Worm (Caenorhabditis elegans) whole organism, L1 larva: ENCODE data around the gene tank-1.
A peak's percentile ranks its signal among the peaks of the same experiment; 100 is the strongest.

Experiments used
- ama-1 ChIP-seq: fragments of 150-350 bp; optimal IDR thresholded peaks from 2 replicates; lab custom pipeline; 2014
- blmp-1 ChIP-seq: fragments of 150-350 bp; optimal IDR thresholded peaks from 2 replicates; lab custom pipeline; 2014; ENCODE audit warnings: missing biosample characterization, missing genetic modification characterization
- efl-1 ChIP-seq, 4 experiments: fragments of 150-350 bp; optimal IDR thresholded peaks in 3 of 4; peaks in 1 of 4; 1 replicate in 1 of 4; 2 replicates in 3 of 4; lab custom pipeline; 2014; ENCODE audit warnings: missing biosample characterization in 2 of 4, missing genetic modification characterization in 2 of 4, missing genetic modification reagents in 2 of 4
- fkh-10 ChIP-seq: sonication (generic microtip); optimal IDR thresholded peaks from 2 replicates; lab custom pipeline; 2017; ENCODE audit warnings: missing biosample characterization, missing genetic modification reagents, missing genetic modification characterization
- hpl-2 ChIP-seq: fragments of 150-350 bp; optimal IDR thresholded peaks from 2 replicates; lab custom pipeline; 2014; ENCODE audit warnings: missing biosample characterization, missing genetic modification reagents, missing genetic modification characterization
- isw-1 ChIP-seq: fragments of 200-800 bp; sonication (Bioruptor generic); IDR thresholded peaks from 2 replicates; pipeline ENCODE4 v1.3.6; 2022; ENCODE audit warnings: missing genetic modification characterization, missing compliant biosample characterization
- lin-14 ChIP-seq: fragments of 200-800 bp; sonication (Bioruptor generic); optimal IDR thresholded peaks from 2 replicates; lab custom pipeline; 2018; ENCODE audit warnings: mild to moderate bottlenecking, missing genetic modification characterization, moderate library complexity, missing compliant biosample characterization
- mdl-1 ChIP-seq, 2 experiments: fragments of 150-350 bp; optimal IDR thresholded peaks; 2 replicates each; lab custom pipeline; 2014 to 2017; ENCODE audit warnings: missing biosample characterization in 2 of 2, missing genetic modification characterization in 2 of 2, inconsistent platforms in 1 of 2
- nhr-76 ChIP-seq: sonication (generic microtip); optimal IDR thresholded peaks from 2 replicates; lab custom pipeline; 2017; ENCODE audit warnings: missing biosample characterization, missing genetic modification characterization
- pag-3 ChIP-seq: sonication (generic microtip); optimal IDR thresholded peaks from 2 replicates; lab custom pipeline; 2017; ENCODE audit warnings: missing genetic modification characterization, mild to moderate bottlenecking, missing compliant biosample characterization, antibody characterized with exemption, borderline replicate concordance; ENCODE audit not compliant: insufficient read depth

tank-1 gene

ce11 chrV:1228884-1229662, 56.4 kb downstream of the tank-1 start (continued):
- TF ChIP-seq mdl-1 (tag; optimal IDR thresholded peaks at IDR 0.05; lab: Kevin White, UChicago) (peak in 1 of 2 experiments; percentile 27), hpl-2 (GFP tag; lab: Kevin White, UChicago) (no peak), pag-3 (tag; lab: Kevin White, UChicago) (no peak), nhr-76 (tag; lab: Kevin White, UChicago) (no peak), blmp-1 (tag; lab: Kevin White, UChicago) (no peak), isw-1 (GFP tag; lab: Robert Waterston, UW) (no peak)

DNA sequence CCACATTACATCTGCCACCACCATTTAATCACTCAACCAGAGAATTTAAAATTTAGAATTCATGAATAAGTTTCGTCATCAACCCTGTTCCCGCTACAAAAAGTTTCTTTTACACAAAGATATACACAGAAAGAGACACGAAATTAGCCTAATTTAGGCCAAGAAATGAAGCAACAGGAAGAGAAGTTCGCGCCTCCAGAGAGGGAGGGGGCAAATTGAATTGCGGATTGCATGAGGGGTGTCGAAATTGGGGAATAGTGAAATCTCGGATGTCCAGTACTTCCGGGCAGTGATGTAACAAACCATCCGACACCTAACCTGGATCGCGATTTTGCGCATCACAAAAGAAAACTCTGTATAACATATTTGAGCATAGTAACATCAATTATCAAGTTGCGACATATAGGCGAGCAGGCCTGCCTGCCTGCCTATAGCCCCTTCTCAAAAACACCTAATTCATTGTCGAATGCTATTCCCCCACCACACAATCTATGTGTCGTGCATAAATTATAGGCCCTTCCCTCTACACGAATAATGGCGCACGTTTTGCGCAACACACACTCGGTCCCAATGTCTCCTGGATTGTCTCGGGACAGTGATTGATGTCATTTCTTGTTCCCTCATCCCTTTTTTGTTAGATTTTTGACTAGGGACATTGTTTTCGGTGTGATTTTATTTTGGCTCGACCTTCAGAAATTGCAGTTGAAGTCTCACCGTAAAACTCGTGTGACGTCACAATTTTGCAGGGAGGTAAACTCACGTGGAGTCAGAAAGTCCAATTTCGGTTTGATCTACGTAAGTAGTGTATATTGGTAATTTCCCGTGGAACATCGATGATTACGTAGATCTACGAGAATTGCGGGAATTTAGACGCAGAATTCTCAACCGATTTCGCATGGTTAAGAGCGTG, 57.5 kb downstream of the tank-1 start:
- TF ChIP-seq lin-14 (GFP tag; lab: Kevin White, UChicago) = peak; percentile 10
- peak; percentile 36 for TF ChIP-seq fkh-10 (GFP tag; lab: Kevin White, UChicago)
- no peak for TF ChIP-seq ama-1
- TF ChIP-seq efl-1 (optimal IDR thresholded peaks at IDR 0.05; lab: Kevin White, UChicago) = no peak
- peak in 1 of 2 experiments; percentile 36 for TF ChIP-seq efl-1 (GFP tag; optimal IDR thresholded peaks at IDR 0.05 in 1 of 2; lab: Kevin White, UChicago)
- TF ChIP-seq, all 84 proteins: peak for 3
